Worm (Caenorhabditis elegans): ENCODE measurements around the gene ulp-4.

DNA sequence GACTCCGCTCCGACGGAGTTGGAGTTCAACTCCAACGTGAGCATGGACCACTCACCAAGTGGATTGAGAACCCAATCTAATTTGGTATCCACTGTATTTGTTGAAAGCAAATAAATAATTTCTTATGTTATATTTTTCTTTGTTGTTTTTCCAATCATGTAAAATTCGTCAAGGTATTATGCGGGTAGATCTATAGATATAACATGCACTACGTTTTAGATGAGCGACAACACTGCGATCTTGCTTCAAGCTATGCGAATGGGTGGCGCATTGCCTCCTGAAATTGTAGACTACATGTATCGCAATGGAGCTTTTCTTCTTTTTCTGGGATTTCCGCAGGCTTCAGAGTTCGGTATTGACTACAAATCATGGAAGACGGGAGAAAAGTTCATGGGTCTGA is 14.8 kb downstream of the ulp-4 start, which contains the start of gene F10B5.2:
- TF ChIP-seq snpc-4 (tag; optimal IDR thresholded peaks at IDR 0.05) (no peak), elt-3 (tag; optimal IDR thresholded peaks at IDR 0.05) (no peak), mbf-1 (tag; optimal IDR thresholded peaks at IDR 0.05) (no peak), nhr-11 (tag; optimal IDR thresholded peaks at IDR 0.05) (no peak), lin-13 (GFP tag; optimal IDR thresholded peaks at IDR 0.05) (no peak), nhr-237 (tag; optimal IDR thresholded peaks at IDR 0.05) (no peak), fos-1 (tag; optimal IDR thresholded peaks at IDR 0.05) (no peak), ZK546.5 (tag; optimal IDR thresholded peaks at IDR 0.05) (no peak), lin-39 (tag; optimal IDR thresholded peaks at IDR 0.05) (no peak), ama-1 (optimal IDR thresholded peaks at IDR 0.05) (no peak), unc-62 (GFP tag; optimal IDR thresholded peaks at IDR 0.05) (no peak), nhr-77 (tag; optimal IDR thresholded peaks at IDR 0.05) (no peak), nhr-23 (tag; optimal IDR thresholded peaks at IDR 0.05) (no peak), egl-27 (tag; optimal IDR thresholded peaks at IDR 0.05) (no peak)
